Fruit fly (Drosophila melanogaster) whole organism, adult: ENCODE data around the gene Lcp65Ab2.

ENCODE experiments used
- ovo ChIP-seq: fragments of 200-800 bp; sonication (Bioruptor generic); optimal IDR thresholded peaks from 2 replicates; lab custom pipeline; 2016; ENCODE audit warnings: missing biosample characterization, missing genetic modification characterization
- toe ChIP-seq: fragments of 200-800 bp; sonication (Bioruptor generic); optimal IDR thresholded peaks from 2 replicates; lab custom pipeline; 2016; ENCODE audit warnings: missing biosample characterization, missing genetic modification characterization

- peak; percentile 24 for TF ChIP-seq toe (GFP tag; lab: Kevin White, UChicago)
- no peak for TF ChIP-seq ovo (GFP tag; lab: Kevin White, UChicago)
Measured at dm6 chr3L:6173826-6174255, 27.4 kb downstream of the Lcp65Ab2 start, which contains the start of the genes fmt and CG7376.
